Worm (Caenorhabditis elegans): ENCODE data around the gene srd-70.

- 0 out of 2 replicates have a peak, but pooled peaks have one; percentile 36 for TF ChIP-seq ztf-23 (GFP tag; IDR thresholded peaks at IDR 0.05)
- no peak for TF ChIP-seq klf-2 (GFP tag; conservative IDR thresholded peaks at IDR 0.05)
- peak; percentile 45; the same call in 1 of the 2 replicates for TF ChIP-seq flt-1 (GFP tag; IDR thresholded peaks at IDR 0.05)
- TF ChIP-seq ztf-29 (GFP tag; IDR thresholded peaks at IDR 0.05): no peak
- peak; percentile 94 for TF ChIP-seq cog-1 (tag; optimal IDR thresholded peaks at IDR 0.05)
- no peak for TF ChIP-seq ref-1 (GFP tag; conservative IDR thresholded peaks at IDR 0.05)
Measured at ce11 chrV:20424229-20425182, 29.4 kb upstream of the srd-70 start.
